Fruit fly (Drosophila melanogaster): ENCODE measurements around the gene CG14855.
A peak's percentile ranks its signal among the peaks of the same experiment; 100 is the strongest.

CG14855 gene

DNA sequence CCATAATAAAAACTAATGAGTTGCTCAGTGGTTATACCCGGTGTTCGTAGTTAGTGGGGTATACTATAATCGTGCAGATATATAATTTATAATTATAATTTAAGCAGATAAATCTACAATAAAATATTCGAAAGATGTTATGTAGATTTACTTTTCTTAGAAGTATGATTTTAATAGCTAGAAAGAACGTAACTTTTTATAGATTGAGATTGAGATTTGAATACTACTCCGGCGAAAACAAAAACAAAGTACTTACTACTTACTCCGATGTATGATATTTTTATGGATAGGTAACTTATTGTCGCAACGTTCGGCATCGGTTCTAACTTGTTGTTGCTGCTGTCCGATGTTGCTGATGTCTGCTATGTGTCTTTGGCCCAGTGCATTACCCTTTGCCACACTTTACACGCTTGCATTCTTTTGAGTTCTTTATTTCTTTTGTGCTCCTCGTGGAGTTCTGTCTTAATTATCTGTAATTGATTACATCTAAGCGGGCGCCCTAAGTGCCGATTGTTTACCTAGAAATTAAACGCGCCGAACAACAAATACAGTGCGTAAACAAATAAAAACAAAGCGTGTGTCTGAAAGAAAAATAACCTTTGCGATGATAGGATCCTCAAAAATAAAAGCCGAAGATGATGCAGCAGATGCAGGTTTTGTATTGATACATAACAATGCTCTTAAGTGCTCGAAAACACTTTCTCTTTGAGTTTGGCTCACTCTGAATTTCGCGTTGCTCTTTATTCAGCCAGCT, 47.6 kb upstream of the CG14855 start (continued):
- no peak for TF ChIP-seq ash1 (GFP tag; optimal IDR thresholded peaks at IDR 0.05)
- TF ChIP-seq CG34376 (GFP tag; optimal IDR thresholded peaks at IDR 0.05), result no peak
- TF ChIP-seq tup (GFP tag; optimal IDR thresholded peaks at IDR 0.05), result no peak
- TF ChIP-seq sens (GFP tag), result peak; percentile 89
- no peak for TF ChIP-seq Awh (GFP tag; IDR thresholded peaks at IDR 0.05)
- TF ChIP-seq CG10274 (GFP tag; optimal IDR thresholded peaks at IDR 0.05), result no peak
- peak; percentile 46 for TF ChIP-seq CG15696 (tag; optimal IDR thresholded peaks at IDR 0.05)
- no peak for TF ChIP-seq CG7987 (GFP tag; optimal IDR thresholded peaks at IDR 0.05)
- no peak for TF ChIP-seq ems (GFP tag; optimal IDR thresholded peaks at IDR 0.05)
- TF ChIP-seq fru (optimal IDR thresholded peaks at IDR 0.05), result no peak
- no peak for TF ChIP-seq ab (GFP tag; optimal IDR thresholded peaks at IDR 0.05)
- TF ChIP-seq CG13296 (GFP tag; optimal IDR thresholded peaks at IDR 0.05), result no peak
- TF ChIP-seq tap (tag; optimal IDR thresholded peaks at IDR 0.05), result no peak
- peak; percentile 97 for TF ChIP-seq CG7745 (tag; optimal IDR thresholded peaks at IDR 0.05)
- no peak for TF ChIP-seq Optix (GFP tag; IDR thresholded peaks at IDR 0.05)
- TF ChIP-seq CG10431 (GFP tag; optimal IDR thresholded peaks at IDR 0.05), result peak; percentile 43
- no peak for TF ChIP-seq zf30C (GFP tag; optimal IDR thresholded peaks at IDR 0.05)
- TF ChIP-seq sima (GFP tag; optimal IDR thresholded peaks at IDR 0.05), result no peak
- TF ChIP-seq trh (GFP tag; optimal IDR thresholded peaks at IDR 0.05), result no peak
- TF ChIP-seq jigr1 (GFP tag; IDR thresholded peaks at IDR 0.05), result no peak
- TF ChIP-seq CG1603 (tag; optimal IDR thresholded peaks at IDR 0.05), result peak; percentile 7
- peak; percentile 45; the same call in 1 of the 3 replicates for TF ChIP-seq CG17361 (GFP tag; IDR thresholded peaks at IDR 0.05)
- TF ChIP-seq CG12219 (GFP tag; optimal IDR thresholded peaks at IDR 0.05), result no peak
- no peak for TF ChIP-seq CG9797 (GFP tag; optimal IDR thresholded peaks at IDR 0.05)
- no peak for TF ChIP-seq lilli (GFP tag; optimal IDR thresholded peaks at IDR 0.05)
- TF ChIP-seq sr (GFP tag; IDR thresholded peaks at IDR 0.05), result no peak
- TF ChIP-seq B-H2 (GFP tag; optimal IDR thresholded peaks at IDR 0.05), result no peak
- TF ChIP-seq zfh1 (GFP tag; IDR thresholded peaks at IDR 0.05), result peak; percentile 33; the same call in 1 of the 3 replicates
- TF ChIP-seq Sry-β (GFP tag; optimal IDR thresholded peaks at IDR 0.05), result no peak
- TF ChIP-seq CG6254 (GFP tag; optimal IDR thresholded peaks at IDR 0.05), result no peak
- TF ChIP-seq Hr78 (GFP tag; optimal IDR thresholded peaks at IDR 0.05), result no peak
- no peak for TF ChIP-seq gfzf (GFP tag; optimal IDR thresholded peaks at IDR 0.05)
- TF ChIP-seq CG3726 (GFP tag; IDR thresholded peaks at IDR 0.05), result no peak
- TF ChIP-seq CG2712 (tag; optimal IDR thresholded peaks at IDR 0.05), result peak; percentile 27
- no peak for TF ChIP-seq HLH54F (GFP tag; optimal IDR thresholded peaks at IDR 0.05)
- TF ChIP-seq CG15011 (GFP tag; optimal IDR thresholded peaks at IDR 0.05), result no peak
- TF ChIP-seq CG8924 (tag; optimal IDR thresholded peaks at IDR 0.05), result peak; percentile 31
- no peak for TF ChIP-seq CG10959 (GFP tag; IDR thresholded peaks at IDR 0.05)
- TF ChIP-seq CG32767 (GFP tag; IDR thresholded peaks at IDR 0.05), result no peak
- no peak for TF ChIP-seq CG2129 (GFP tag; IDR thresholded peaks at IDR 0.05; ENCODE audit: partially characterized antibody)
- TF ChIP-seq en (GFP tag; optimal IDR thresholded peaks at IDR 0.05), result peak; percentile 7
- TF ChIP-seq Eip74EF (GFP tag; optimal IDR thresholded peaks at IDR 0.05), result no peak
- peak; percentile 62 for TF ChIP-seq D19A (tag; optimal IDR thresholded peaks at IDR 0.05)
- TF ChIP-seq zfh2 (GFP tag; optimal IDR thresholded peaks at IDR 0.05), result no peak
- no peak for TF ChIP-seq CG14441 (GFP tag; IDR thresholded peaks at IDR 0.05)
- TF ChIP-seq phol (tag; optimal IDR thresholded peaks at IDR 0.05), result peak; percentile 29
- TF ChIP-seq CG30403 (GFP tag; optimal IDR thresholded peaks at IDR 0.05), result no peak
- no peak for TF ChIP-seq C15 (GFP tag; IDR thresholded peaks at IDR 0.05)
- no peak for TF ChIP-seq pros (GFP tag; optimal IDR thresholded peaks at IDR 0.05)
- TF ChIP-seq HLHmδ (GFP tag; optimal IDR thresholded peaks at IDR 0.05), result no peak
